Fruit fly (Drosophila melanogaster) whole organism, prepupa: ENCODE results near the gene alpha-PheRS.

Experiments used
- Blimp-1 ChIP-seq: fragments of 200-800 bp; sonication (Bioruptor generic); optimal IDR thresholded peaks from 3 replicates; lab custom pipeline; 2017; ENCODE audit warnings: missing biosample characterization, missing genetic modification characterization, mild to moderate bottlenecking, moderate library complexity, missing genetic modification reagents
- CG10631 ChIP-seq: fragments of 200-800 bp; sonication (Bioruptor generic); optimal IDR thresholded peaks from 2 replicates; lab custom pipeline; 2016; ENCODE audit warnings: missing biosample characterization, missing genetic modification characterization
- CG10669 ChIP-seq: fragments of 200-800 bp; sonication (Bioruptor generic); optimal IDR thresholded peaks from 3 replicates; lab custom pipeline; 2018; ENCODE audit warnings: missing biosample characterization, mild to moderate bottlenecking, missing genetic modification characterization, moderate library complexity
- CG11294 ChIP-seq: fragments of 200-800 bp; sonication (Bioruptor generic); IDR thresholded peaks from 2 replicates; pipeline ENCODE4 v1.3.6; 2022; ENCODE audit warnings: missing biosample characterization, missing genetic modification characterization
- CG11762 ChIP-seq: fragments of 200-800 bp; sonication (Bioruptor generic); optimal IDR thresholded peaks from 3 replicates; lab custom pipeline; 2016; ENCODE audit warnings: missing biosample characterization, missing genetic modification characterization; ENCODE audit not compliant: insufficient read depth
- CG11902 ChIP-seq: fragments of 200-800 bp; sonication (Bioruptor generic); optimal IDR thresholded peaks from 3 replicates; lab custom pipeline; 2016; ENCODE audit warnings: missing biosample characterization, missing genetic modification characterization
- CG15336 ChIP-seq: fragments of 200-800 bp; sonication (Bioruptor generic); IDR thresholded peaks from 2 replicates; pipeline ENCODE4 v1.3.6; 2022; ENCODE audit warnings: missing biosample characterization, missing genetic modification characterization
- CG1621 ChIP-seq: fragments of 200-800 bp; sonication (Bioruptor generic); optimal IDR thresholded peaks from 3 replicates; lab custom pipeline; 2018; ENCODE audit warnings: missing biosample characterization, mild to moderate bottlenecking, missing genetic modification characterization
- CG16779 ChIP-seq: fragments of 200-800 bp; sonication (Bioruptor generic); optimal IDR thresholded peaks from 3 replicates; lab custom pipeline; 2017; ENCODE audit warnings: missing biosample characterization, mild to moderate bottlenecking, missing genetic modification characterization
- CG3032 ChIP-seq: fragments of 200-800 bp; optimal IDR thresholded peaks from 2 replicates; lab custom pipeline; 2019; ENCODE audit warnings: missing biosample characterization, mild to moderate bottlenecking, missing genetic modification characterization, moderate library complexity
- CG31627 ChIP-seq: fragments of 200-800 bp; sonication (Bioruptor generic); optimal IDR thresholded peaks from 3 replicates; lab custom pipeline; 2016; ENCODE audit warnings: missing biosample characterization, missing genetic modification characterization
- CG32006 ChIP-seq: fragments of 200-800 bp; sonication (Bioruptor generic); optimal IDR thresholded peaks from 3 replicates; lab custom pipeline; 2017; ENCODE audit warnings: missing biosample characterization, mild to moderate bottlenecking, missing genetic modification characterization
- CG34406 ChIP-seq: fragments of 200-800 bp; sonication (Bioruptor generic); optimal IDR thresholded peaks from 3 replicates; lab custom pipeline; 2016; ENCODE audit warnings: missing biosample characterization, missing genetic modification characterization
- CG3919 ChIP-seq: fragments of 200-800 bp; sonication (Bioruptor generic); optimal IDR thresholded peaks from 3 replicates; lab custom pipeline; 2016; ENCODE audit warnings: missing biosample characterization, missing genetic modification characterization
- CG4318 ChIP-seq: fragments of 200-800 bp; sonication (Bioruptor generic); optimal IDR thresholded peaks from 3 replicates; lab custom pipeline; 2017; ENCODE audit warnings: missing biosample characterization, mild to moderate bottlenecking, missing genetic modification characterization
- CG6163 ChIP-seq: fragments of 200-800 bp; sonication (Bioruptor generic); IDR thresholded peaks from 3 replicates; pipeline ENCODE4 v1.3.6; 2022; ENCODE audit warnings: missing biosample characterization, missing genetic modification characterization
- CG6276 ChIP-seq: fragments of 200-800 bp; sonication (Bioruptor generic); optimal IDR thresholded peaks from 2 replicates; lab custom pipeline; 2017; ENCODE audit warnings: missing biosample characterization, mild to moderate bottlenecking, missing genetic modification characterization
- CG6792 ChIP-seq: fragments of 200-800 bp; sonication (Bioruptor generic); optimal IDR thresholded peaks from 3 replicates; lab custom pipeline; 2016; ENCODE audit warnings: missing biosample characterization, missing genetic modification characterization
- CG6808 ChIP-seq: fragments of 200-800 bp; sonication (Bioruptor generic); optimal IDR thresholded peaks from 3 replicates; lab custom pipeline; 2017; ENCODE audit warnings: missing biosample characterization, missing genetic modification characterization, mild to moderate bottlenecking, moderate library complexity, missing genetic modification reagents
- CG7368 ChIP-seq: fragments of 200-800 bp; sonication (Bioruptor generic); optimal IDR thresholded peaks from 3 replicates; lab custom pipeline; 2016; ENCODE audit warnings: missing biosample characterization, missing genetic modification characterization
- CG8119 ChIP-seq: fragments of 200-800 bp; sonication (Bioruptor generic); IDR thresholded peaks from 3 replicates; pipeline ENCODE4 v1.3.6; 2022; ENCODE audit warnings: missing biosample characterization, missing genetic modification characterization
- CG8632 ChIP-seq: fragments of 200-800 bp; sonication (Bioruptor generic); optimal IDR thresholded peaks from 3 replicates; lab custom pipeline; 2016; ENCODE audit warnings: missing biosample characterization, missing genetic modification characterization
- Eip75B ChIP-seq: fragments of 200-800 bp; sonication (Bioruptor generic); optimal IDR thresholded peaks from 3 replicates; lab custom pipeline; 2016; ENCODE audit warnings: missing biosample characterization, missing genetic modification characterization
- Eip78C ChIP-seq: fragments of 200-800 bp; sonication (Bioruptor generic); peaks from one replicate; lab custom pipeline; 2016; ENCODE audit warnings: missing biosample characterization, missing genetic modification characterization
- Eip93F ChIP-seq: fragments of 200-800 bp; sonication (Bioruptor generic); optimal IDR thresholded peaks from 2 replicates; lab custom pipeline; 2016; ENCODE audit warnings: missing biosample characterization, mild to moderate bottlenecking, missing genetic modification characterization
- Ets21C ChIP-seq: fragments of 200-800 bp; sonication (Bioruptor generic); optimal IDR thresholded peaks from 3 replicates; lab custom pipeline; 2016; ENCODE audit warnings: missing biosample characterization, missing genetic modification characterization
- Ets96B ChIP-seq: fragments of 200-800 bp; optimal IDR thresholded peaks from 2 replicates; lab custom pipeline; 2019; ENCODE audit warnings: missing biosample characterization, mild to moderate bottlenecking, missing genetic modification characterization, moderate library complexity
- Hr38 ChIP-seq: sonication (Bioruptor generic); optimal IDR thresholded peaks from 2 replicates; lab custom pipeline; 2016; ENCODE audit warnings: missing biosample characterization, missing genetic modification characterization
- Hr39 ChIP-seq: fragments of 200-800 bp; sonication (Bioruptor generic); optimal IDR thresholded peaks from 2 replicates; lab custom pipeline; 2016; ENCODE audit warnings: missing biosample characterization, missing genetic modification characterization
- Hr4 ChIP-seq: fragments of 200-800 bp; sonication (Bioruptor generic); optimal IDR thresholded peaks from 3 replicates; lab custom pipeline; 2016; ENCODE audit warnings: missing biosample characterization, missing genetic modification characterization
- Lpt ChIP-seq: fragments of 200-800 bp; sonication (Bioruptor generic); optimal IDR thresholded peaks from 3 replicates; lab custom pipeline; 2016; ENCODE audit warnings: missing biosample characterization, missing genetic modification characterization
- Met ChIP-seq: fragments of 200-800 bp; sonication (Bioruptor generic); optimal IDR thresholded peaks from 3 replicates; lab custom pipeline; 2016; ENCODE audit warnings: missing biosample characterization, missing genetic modification characterization
- OdsH ChIP-seq: fragments of 200-800 bp; sonication (Bioruptor generic); optimal IDR thresholded peaks from 3 replicates; lab custom pipeline; 2016; ENCODE audit warnings: missing biosample characterization, missing genetic modification characterization
- Smox ChIP-seq: fragments of 200-800 bp; sonication (Bioruptor generic); optimal IDR thresholded peaks from 3 replicates; lab custom pipeline; 2016; ENCODE audit warnings: missing biosample characterization, missing genetic modification characterization
- Sox14 ChIP-seq: fragments of 200-800 bp; sonication (Bioruptor generic); optimal IDR thresholded peaks from 3 replicates; lab custom pipeline; 2016; ENCODE audit warnings: missing biosample characterization, missing genetic modification characterization
- Sox15 ChIP-seq: fragments of 200-800 bp; sonication (Bioruptor generic); optimal IDR thresholded peaks from 3 replicates; lab custom pipeline; 2016; ENCODE audit warnings: missing biosample characterization, missing genetic modification characterization
- achi ChIP-seq: fragments of 200-800 bp; sonication (Bioruptor generic); optimal IDR thresholded peaks from 3 replicates; lab custom pipeline; 2016; ENCODE audit warnings: missing biosample characterization, missing genetic modification characterization
- dac ChIP-seq: fragments of 200-800 bp; sonication (Bioruptor generic); optimal IDR thresholded peaks from 2 replicates; lab custom pipeline; 2017; ENCODE audit warnings: missing biosample characterization, mild to moderate bottlenecking, missing genetic modification characterization
- dsx ChIP-seq: fragments of 200-800 bp; optimal IDR thresholded peaks from 3 replicates; lab custom pipeline; 2019; ENCODE audit warnings: missing biosample characterization, mild to moderate bottlenecking, missing genetic modification characterization, moderate library complexity; ENCODE audit not compliant: poor library complexity, severe bottlenecking
- eg ChIP-seq: fragments of 200-800 bp; sonication (Bioruptor generic); IDR thresholded peaks from 3 replicates; pipeline ENCODE4 v1.3.6; 2022; ENCODE audit warnings: missing biosample characterization, missing genetic modification characterization
- esn ChIP-seq: fragments of 200-800 bp; sonication (Bioruptor generic); optimal IDR thresholded peaks from 2 replicates; lab custom pipeline; 2016; ENCODE audit warnings: missing biosample characterization, mild to moderate bottlenecking, missing genetic modification characterization, moderate library complexity
- fd59A ChIP-seq: fragments of 200-800 bp; sonication (Bioruptor generic); optimal IDR thresholded peaks from 2 replicates; lab custom pipeline; 2017; ENCODE audit warnings: missing biosample characterization, mild to moderate bottlenecking, missing genetic modification characterization, missing genetic modification reagents
- fd85E ChIP-seq: fragments of 200-800 bp; sonication (Bioruptor generic); optimal IDR thresholded peaks from 3 replicates; lab custom pipeline; 2016; ENCODE audit warnings: missing biosample characterization, missing genetic modification characterization
- fkh ChIP-seq: fragments of 200-800 bp; sonication (Bioruptor generic); optimal IDR thresholded peaks from 3 replicates; lab custom pipeline; 2017; ENCODE audit warnings: missing biosample characterization, mild to moderate bottlenecking, missing genetic modification characterization, moderate library complexity
- net ChIP-seq: fragments of 200-800 bp; sonication (Bioruptor generic); optimal IDR thresholded peaks from 3 replicates; lab custom pipeline; 2016; ENCODE audit warnings: missing biosample characterization, missing genetic modification characterization
- pdm3 ChIP-seq: fragments of 200-800 bp; sonication (Bioruptor generic); optimal IDR thresholded peaks from 3 replicates; lab custom pipeline; 2016; ENCODE audit warnings: missing biosample characterization, missing genetic modification characterization
- salr ChIP-seq, 2 experiments: fragments of 200-800 bp; sonication (Bioruptor generic); optimal IDR thresholded peaks; 3 replicates each; lab custom pipeline; 2016 to 2018; ENCODE audit warnings: missing biosample characterization in 2 of 2, missing genetic modification characterization in 2 of 2, mild to moderate bottlenecking in 1 of 2
- spab ChIP-seq: fragments of 200-800 bp; sonication (Bioruptor generic); optimal IDR thresholded peaks from 2 replicates; lab custom pipeline; 2017; ENCODE audit warnings: missing biosample characterization, mild to moderate bottlenecking, missing genetic modification characterization, missing genetic modification reagents
- ss ChIP-seq, 2 experiments: fragments of 200-800 bp; sonication (Bioruptor generic); optimal IDR thresholded peaks; 2 replicates in 1 of 2; 3 replicates in 1 of 2; lab custom pipeline; 2017 to 2018; ENCODE audit warnings: mild to moderate bottlenecking in 2 of 2, missing biosample characterization in 2 of 2, missing genetic modification characterization in 2 of 2, moderate library complexity in 1 of 2
- svp ChIP-seq: fragments of 200-800 bp; sonication (Bioruptor generic); peaks from one replicate; lab custom pipeline; 2016; ENCODE audit warnings: missing biosample characterization, missing genetic modification characterization
- topi ChIP-seq: fragments of 200-800 bp; sonication (Bioruptor generic); optimal IDR thresholded peaks from 3 replicates; lab custom pipeline; 2016; ENCODE audit warnings: missing biosample characterization, missing genetic modification characterization
- vri ChIP-seq: fragments of 200-800 bp; sonication (Bioruptor generic); optimal IDR thresholded peaks from 3 replicates; lab custom pipeline; 2016; ENCODE audit warnings: missing biosample characterization, mild to moderate bottlenecking, missing genetic modification characterization

alpha-PheRS gene

DNA sequence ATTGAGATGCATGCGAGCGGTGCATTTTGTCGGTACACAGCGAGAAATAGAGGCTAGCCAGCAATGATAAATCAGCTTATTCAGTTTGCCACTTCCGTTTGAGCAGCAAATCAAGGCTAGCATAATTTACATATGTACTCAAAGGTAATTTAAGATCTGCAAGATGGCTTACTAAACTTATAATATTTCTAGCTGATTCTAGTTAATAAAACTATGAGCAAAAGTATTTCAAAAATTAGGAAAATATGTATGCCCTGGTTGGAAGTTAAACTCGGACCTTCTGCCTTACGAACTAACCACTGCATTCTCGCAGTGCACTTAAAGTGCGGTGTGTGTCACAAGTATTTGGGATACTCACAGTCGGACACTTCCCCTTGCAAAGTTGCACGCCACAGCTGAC, 22.6 kb downstream of the alpha-PheRS start:
- TF ChIP-seq Sox15 (GFP tag; lab: Kevin White, UChicago) (peak; percentile 0), spab (GFP tag; lab: Kevin White, UChicago) (no peak), svp (GFP tag; lab: Kevin White, UChicago) (no peak), CG34406 (GFP tag; lab: Kevin White, UChicago) (no peak), topi (GFP tag; lab: Kevin White, UChicago) (peak; percentile 15), fd59A (GFP tag; lab: Kevin White, UChicago) (peak; percentile 36), CG6808 (peak; percentile 48), net (GFP tag; lab: Kevin White, UChicago) (peak; percentile 63), CG6163 (GFP tag; lab: Robert Waterston, UW) (peak; percentile 66; the same call in 2 of the 3 replicates), CG6276 (peak; percentile 66), CG8632 (peak; percentile 4), Hr38 (GFP tag; lab: Kevin White, UChicago) (no peak), Hr39 (peak; percentile 6), achi (peak; percentile 34), eg (GFP tag; lab: Robert Waterston, UW) (peak; percentile 62), esn (GFP tag; lab: Kevin White, UChicago) (peak; percentile 18), Blimp-1 (GFP tag; lab: Kevin White, UChicago) (no peak), Met (GFP tag; lab: Kevin White, UChicago) (no peak), Smox (no peak), Ets21C (GFP tag; lab: Kevin White, UChicago) (no peak), CG16779 (tag; lab: Kevin White, UChicago) (no peak), CG10631 (GFP tag; lab: Kevin White, UChicago) (peak; percentile 30), vri (GFP tag; lab: Kevin White, UChicago) (no peak), CG31627 (GFP tag; lab: Kevin White, UChicago) (no peak), Hr4 (GFP tag; lab: Kevin White, UChicago) (peak; percentile 76), CG4318 (peak; percentile 57), CG6792 (GFP tag; lab: Kevin White, UChicago) (peak; percentile 25), CG15336 (peak; percentile 76), CG1621 (no peak), salr (GFP tag; optimal IDR thresholded peaks at IDR 0.05; lab: Kevin White, UChicago) (peak in 1 of 2 experiments; percentile 38), Eip78C (GFP tag; lab: Kevin White, UChicago) (peak; percentile 92), Lpt (peak; percentile 54), Eip75B (peak; percentile 28), dac (peak; percentile 47), dsx (GFP tag; lab: Kevin White, UChicago) (peak; percentile 27), Ets96B (tag; lab: Kevin White, UChicago) (peak; percentile 17), CG10669 (GFP tag; lab: Kevin White, UChicago) (peak; percentile 40), Sox14 (peak; percentile 28), CG3919 (GFP tag; lab: Kevin White, UChicago) (peak; percentile 53), CG8119 (GFP tag; lab: Robert Waterston, UW) (peak; percentile 77), fkh (GFP tag; lab: Kevin White, UChicago) (no peak), CG3032 (tag; lab: Kevin White, UChicago) (peak; percentile 46), CG11902 (GFP tag; lab: Kevin White, UChicago) (peak; percentile 5), CG7368 (GFP tag; lab: Kevin White, UChicago) (peak; percentile 22), CG32006 (peak; percentile 85), CG11762 (GFP tag; lab: Kevin White, UChicago) (peak; percentile 20), OdsH (GFP tag; lab: Kevin White, UChicago) (peak; percentile 41), Eip93F (no peak), CG11294 (GFP tag; lab: Robert Waterston, UW) (no peak), fd85E (GFP tag; lab: Kevin White, UChicago) (no peak), pdm3 (GFP tag; lab: Kevin White, UChicago) (peak; percentile 56), ss (GFP tag; optimal IDR thresholded peaks at IDR 0.05; lab: Kevin White, UChicago) (peak; percentile 67 to 78)
